Worm (Caenorhabditis elegans): ENCODE measurements around the gene frm-7.

DNA sequence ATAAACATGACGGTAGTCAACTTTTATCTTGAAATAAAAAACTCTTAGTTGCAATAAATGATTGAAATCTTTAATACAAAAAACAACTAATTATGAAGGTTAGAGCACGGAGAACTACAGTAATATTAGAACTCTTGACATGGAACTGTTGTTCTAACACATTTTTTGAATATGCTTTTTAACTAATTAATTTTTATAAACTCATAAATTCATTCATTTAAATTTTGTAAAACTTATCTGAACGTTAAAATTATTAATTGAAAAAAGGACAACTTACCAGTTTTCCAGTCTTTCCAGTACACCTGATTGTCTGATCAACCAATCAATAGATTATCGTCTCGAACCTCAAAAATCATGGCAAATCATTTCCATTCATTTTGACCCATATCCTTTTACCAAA lies 50.2 kb downstream of the frm-7 start, which contains the start of gene sqt-3:
- TF ChIP-seq lir-3 (tag; optimal IDR thresholded peaks at IDR 0.05; ENCODE audit: poor library complexity) (no peak), unc-62 (GFP tag; optimal IDR thresholded peaks at IDR 0.05) (no peak), blmp-1 (tag; optimal IDR thresholded peaks at IDR 0.05) (no peak), sptf-1 (tag; optimal IDR thresholded peaks at IDR 0.05) (no peak), pqm-1 (tag; optimal IDR thresholded peaks at IDR 0.05) (no peak), elt-3 (tag; optimal IDR thresholded peaks at IDR 0.05) (no peak), nhr-28 (tag; optimal IDR thresholded peaks at IDR 0.05) (no peak), unc-130 (tag; optimal IDR thresholded peaks at IDR 0.05) (no peak), efl-1 (optimal IDR thresholded peaks at IDR 0.05) (no peak), efl-1 (GFP tag; optimal IDR thresholded peaks at IDR 0.05 in 1 of 2) (no peak), fkh-8 (tag; optimal IDR thresholded peaks at IDR 0.05) (no peak), snu-23 (GFP tag; optimal IDR thresholded peaks at IDR 0.05) (no peak), nhr-77 (tag; optimal IDR thresholded peaks at IDR 0.05) (no peak)

Measured in whole organism, L1 larva.